Worm (Caenorhabditis elegans) whole organism, young adult: ENCODE data around the gene W07G4.1.

Source experiments
- B0019.2 ChIP-seq: fragments of 200-800 bp; sonication (Bioruptor generic); conservative IDR thresholded peaks from 2 replicates; pipeline ENCODE4 v1.3.6; 2022; ENCODE audit warnings: missing genetic modification reagents, missing genetic modification characterization, missing compliant biosample characterization
- B0035.1 ChIP-seq: sonication (generic microtip); optimal IDR thresholded peaks from 2 replicates; lab custom pipeline; 2016; ENCODE audit warnings: missing genetic modification characterization, mild to moderate bottlenecking, missing compliant biosample characterization, missing genotype, missing genetic modification reagents
- B0261.1 ChIP-seq: sonication (generic microtip); optimal IDR thresholded peaks from 2 replicates; lab custom pipeline; 2016; ENCODE audit warnings: mild to moderate bottlenecking, missing genetic modification characterization, moderate library complexity, missing compliant biosample characterization
- D2030.7 ChIP-seq: fragments of 200-800 bp; sonication (Bioruptor generic); IDR thresholded peaks from 2 replicates; pipeline ENCODE4 v1.3.6; 2022; ENCODE audit warnings: missing genetic modification reagents, missing genetic modification characterization, missing compliant biosample characterization
- F10E7.11 ChIP-seq: sonication (generic microtip); optimal IDR thresholded peaks from 2 replicates; lab custom pipeline; 2017; ENCODE audit warnings: mild to moderate bottlenecking, missing genetic modification characterization, moderate library complexity, missing compliant biosample characterization
- F23B12.7 ChIP-seq: sonication (generic microtip); optimal IDR thresholded peaks from 2 replicates; lab custom pipeline; 2017; ENCODE audit warnings: missing genetic modification characterization, mild to moderate bottlenecking, missing compliant biosample characterization, antibody characterized with exemption, moderate library complexity; ENCODE audit not compliant: insufficient read depth
- F33H1.4 ChIP-seq: fragments of 200-800 bp; sonication (Bioruptor generic); IDR thresholded peaks from 2 replicates; pipeline ENCODE4 v1.3.6; 2022; ENCODE audit warnings: missing genetic modification reagents, missing genetic modification characterization, missing compliant biosample characterization
- F39B2.1 ChIP-seq: fragments of 200-800 bp; sonication (Bioruptor generic); IDR thresholded peaks from 2 replicates; pipeline ENCODE4 v1.3.6; 2022; ENCODE audit warnings: missing genetic modification reagents, missing genetic modification characterization, missing compliant biosample characterization
- Y67H2A.10 ChIP-seq: fragments of 200-800 bp; sonication (Bioruptor generic); conservative IDR thresholded peaks from 2 replicates; pipeline ENCODE4 v1.3.6; 2022; ENCODE audit warnings: missing genetic modification reagents, missing genetic modification characterization, missing compliant biosample characterization
- Y79H2A.3 ChIP-seq: fragments of 200-800 bp; sonication (Bioruptor generic); conservative IDR thresholded peaks from 2 replicates; pipeline ENCODE4 v1.3.6; 2022; ENCODE audit warnings: missing genetic modification reagents, missing genetic modification characterization, missing compliant biosample characterization
- Y95B8A.8 ChIP-seq: fragments of 200-800 bp; sonication (Bioruptor generic); IDR thresholded peaks from 2 replicates; pipeline ENCODE4 v1.3.6; 2022; ENCODE audit warnings: missing genetic modification reagents, missing genetic modification characterization, missing compliant biosample characterization
- ZK185.1 ChIP-seq: sonication (generic microtip); optimal IDR thresholded peaks from 2 replicates; lab custom pipeline; 2016; ENCODE audit warnings: mild to moderate bottlenecking, missing genetic modification characterization, missing compliant biosample characterization; ENCODE audit not compliant: poor library complexity, severe bottlenecking
- akir-1 ChIP-seq: fragments of 200-800 bp; sonication (Bioruptor generic); optimal IDR thresholded peaks from 2 replicates; lab custom pipeline; 2018; ENCODE audit warnings: mild to moderate bottlenecking, missing genetic modification characterization, moderate library complexity, missing compliant biosample characterization
- atf-7 ChIP-seq: sonication (generic microtip); optimal IDR thresholded peaks from 2 replicates; lab custom pipeline; 2017; ENCODE audit warnings: mild to moderate bottlenecking, missing genetic modification characterization, missing compliant biosample characterization
- bed-1 ChIP-seq: fragments of 200-800 bp; sonication (Bioruptor generic); IDR thresholded peaks from 2 replicates; pipeline ENCODE4 v1.3.6; 2022; ENCODE audit warnings: missing genetic modification reagents, missing genetic modification characterization, missing compliant biosample characterization
- ccch-3 ChIP-seq: fragments of 200-800 bp; sonication (Bioruptor generic); optimal IDR thresholded peaks from 2 replicates; lab custom pipeline; 2018; ENCODE audit warnings: mild to moderate bottlenecking, missing genetic modification characterization, missing compliant biosample characterization
- cebp-1 ChIP-seq, 2 experiments: fragments of 200-800 bp in 1 of 2; sonication (Bioruptor generic) in 1 of 2; sonication (generic microtip) in 1 of 2; IDR thresholded peaks in 1 of 2; optimal IDR thresholded peaks in 1 of 2; 2 replicates each; pipeline versions ENCODE4 v1.3.6 to Lab custom; 2017 to 2022; ENCODE audit warnings: missing compliant biosample characterization in 2 of 2, missing genetic modification characterization in 2 of 2, mild to moderate bottlenecking in 1 of 2, missing genetic modification reagents in 1 of 2, moderate library complexity in 1 of 2
- ceh-100 ChIP-seq: fragments of 200-800 bp; sonication (Bioruptor generic); IDR thresholded peaks from 2 replicates; pipeline ENCODE4 v1.3.6; 2022; ENCODE audit warnings: missing genetic modification reagents, missing genetic modification characterization, missing compliant biosample characterization
- ceh-79 ChIP-seq: sonication (generic microtip); optimal IDR thresholded peaks from 2 replicates; lab custom pipeline; 2017; ENCODE audit warnings: mild to moderate bottlenecking, missing genetic modification characterization, missing compliant biosample characterization
- chd-7 ChIP-seq: sonication (generic microtip); optimal IDR thresholded peaks from 2 replicates; lab custom pipeline; 2016; ENCODE audit warnings: mild to moderate bottlenecking, missing genetic modification characterization, moderate library complexity, missing compliant biosample characterization
- egrh-3 ChIP-seq: fragments of 200-800 bp; sonication (Bioruptor generic); IDR thresholded peaks from 2 replicates; pipeline ENCODE4 v1.3.6; 2022; ENCODE audit warnings: missing genetic modification reagents, missing genetic modification characterization, missing compliant biosample characterization
- fkh-3 ChIP-seq: sonication (generic microtip); optimal IDR thresholded peaks from 2 replicates; lab custom pipeline; 2016; ENCODE audit warnings: mild to moderate bottlenecking, missing genetic modification characterization, missing compliant biosample characterization
- him-1 ChIP-seq: sonication (generic microtip); optimal IDR thresholded peaks from 2 replicates; lab custom pipeline; 2016; ENCODE audit warnings: missing genotype, missing genetic modification reagents, missing genetic modification characterization, missing compliant biosample characterization
- hlh-26 ChIP-seq: fragments of 200-800 bp; sonication (Bioruptor generic); conservative IDR thresholded peaks from 2 replicates; pipeline ENCODE4 v1.3.6; 2022; ENCODE audit warnings: missing genetic modification reagents, missing genetic modification characterization, missing compliant biosample characterization
- hmg-20 ChIP-seq: fragments of 200-800 bp; sonication (Bioruptor generic); IDR thresholded peaks from 2 replicates; pipeline ENCODE4 v1.3.6; 2022; ENCODE audit warnings: missing genetic modification reagents, missing genetic modification characterization, missing compliant biosample characterization
- lag-1 ChIP-seq: fragments of 200-800 bp; sonication (Bioruptor generic); IDR thresholded peaks from 2 replicates; pipeline ENCODE4 v1.3.6; 2022; ENCODE audit warnings: missing genetic modification reagents, missing genetic modification characterization, missing compliant biosample characterization
- lin-26 ChIP-seq: fragments of 200-800 bp; sonication (Bioruptor generic); IDR thresholded peaks from 2 replicates; pipeline ENCODE4 v1.3.6; 2022; ENCODE audit warnings: missing genetic modification reagents, missing genetic modification characterization, missing compliant biosample characterization
- lin-54 ChIP-seq: fragments of 200-800 bp; sonication (Bioruptor generic); optimal IDR thresholded peaks from 2 replicates; lab custom pipeline; 2018; ENCODE audit warnings: mild to moderate bottlenecking, missing genetic modification characterization, missing compliant biosample characterization
- lsl-1 ChIP-seq: fragments of 200-800 bp; sonication (Bioruptor generic); optimal IDR thresholded peaks from 2 replicates; lab custom pipeline; 2018; ENCODE audit warnings: mild to moderate bottlenecking, missing genetic modification characterization, moderate library complexity, missing compliant biosample characterization
- madf-10 ChIP-seq: sonication (generic microtip); optimal IDR thresholded peaks from 2 replicates; lab custom pipeline; 2016; ENCODE audit warnings: mild to moderate bottlenecking, missing genetic modification characterization, missing compliant biosample characterization
- mcd-1 ChIP-seq: fragments of 200-800 bp; sonication (Bioruptor generic); IDR thresholded peaks from 2 replicates; pipeline ENCODE4 v1.3.6; 2022; ENCODE audit warnings: missing genetic modification reagents, missing genetic modification characterization, missing compliant biosample characterization
- nhr-179 ChIP-seq: sonication (generic microtip); optimal IDR thresholded peaks from 2 replicates; lab custom pipeline; 2016; ENCODE audit warnings: mild to moderate bottlenecking, missing genetic modification characterization, missing compliant biosample characterization
- nhr-27 ChIP-seq: fragments of 200-800 bp; sonication (Bioruptor generic); optimal IDR thresholded peaks from 2 replicates; lab custom pipeline; 2018; ENCODE audit warnings: mild to moderate bottlenecking, missing genetic modification characterization, moderate library complexity, missing compliant biosample characterization
- nhr-80 ChIP-seq: sonication (generic microtip); optimal IDR thresholded peaks from 2 replicates; lab custom pipeline; 2016; ENCODE audit warnings: missing genetic modification characterization, missing compliant biosample characterization
- nhr-90 ChIP-seq: sonication (generic microtip); optimal IDR thresholded peaks from 2 replicates; lab custom pipeline; 2016; ENCODE audit warnings: missing genotype, mild to moderate bottlenecking, missing genetic modification characterization, missing compliant biosample characterization
- pha-4 ChIP-seq: fragments of 150-350 bp; sonication (generic microtip); optimal IDR thresholded peaks from 2 replicates; lab custom pipeline; 2014; ENCODE audit warnings: missing biosample characterization, missing genetic modification reagents, missing genetic modification characterization
- sdz-38 ChIP-seq: sonication (generic microtip); optimal IDR thresholded peaks from 2 replicates; lab custom pipeline; 2016; ENCODE audit warnings: missing genotype, missing genetic modification characterization, missing compliant biosample characterization
- sptf-2 ChIP-seq: fragments of 200-800 bp; sonication (Bioruptor generic); optimal IDR thresholded peaks from 2 replicates; lab custom pipeline; 2018; ENCODE audit warnings: mild to moderate bottlenecking, missing genetic modification characterization, missing compliant biosample characterization
- unc-130 ChIP-seq: sonication (generic microtip); optimal IDR thresholded peaks from 2 replicates; lab custom pipeline; 2016; ENCODE audit warnings: missing genetic modification reagents, missing genetic modification characterization, missing compliant biosample characterization
- unc-62 ChIP-seq: fragments of 150-350 bp; optimal IDR thresholded peaks from 2 replicates; lab custom pipeline; 2014; ENCODE audit warnings: missing biosample characterization, missing genetic modification reagents, missing genetic modification characterization
- xnd-1 ChIP-seq: sonication (generic microtip); optimal IDR thresholded peaks from 2 replicates; lab custom pipeline; 2016; ENCODE audit warnings: missing genotype, missing genetic modification reagents, missing genetic modification characterization, missing compliant biosample characterization
- ztf-18 ChIP-seq: sonication (generic microtip); optimal IDR thresholded peaks from 2 replicates; lab custom pipeline; 2016; ENCODE audit warnings: missing genotype, mild to moderate bottlenecking, missing genetic modification characterization, missing compliant biosample characterization
- ztf-3 ChIP-seq: fragments of 200-800 bp; sonication (Bioruptor generic); optimal IDR thresholded peaks from 2 replicates; lab custom pipeline; 2018; ENCODE audit warnings: mild to moderate bottlenecking, missing genetic modification characterization, missing compliant biosample characterization
- ztf-6 ChIP-seq: fragments of 200-800 bp; sonication (Bioruptor generic); IDR thresholded peaks from 2 replicates; pipeline ENCODE4 v1.3.6; 2022; ENCODE audit warnings: missing genetic modification reagents, missing genetic modification characterization, missing compliant biosample characterization

Gene W07G4.1

DNA sequence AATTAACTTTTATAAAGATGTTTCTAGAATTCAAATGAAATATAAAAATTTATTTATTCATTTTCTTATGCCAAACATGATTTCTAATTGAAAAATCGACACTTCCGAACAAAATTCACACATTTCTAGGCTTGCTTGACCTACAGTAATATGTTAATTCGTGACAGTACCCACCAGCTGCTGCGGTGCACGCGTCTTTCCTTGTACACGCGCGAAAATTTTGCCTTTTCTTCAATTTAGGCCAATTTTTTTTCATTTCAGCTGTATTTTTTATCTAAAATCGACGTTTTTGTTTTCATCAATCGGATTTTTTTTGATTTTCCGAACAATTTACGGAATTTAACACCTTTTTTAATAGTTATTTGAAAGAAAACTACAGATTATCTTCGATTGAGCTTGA, 33.3 kb upstream of the W07G4.1 start (continued):
- 0 out of 2 replicates have a peak, but pooled peaks have one; percentile 52 for TF ChIP-seq Y95B8A.8 (GFP tag; lab: Robert Waterston, UW)
- TF ChIP-seq F33H1.4 (GFP tag; lab: Robert Waterston, UW) = peak; percentile 92
- peak; percentile 12 for TF ChIP-seq unc-130
- peak; percentile 99 for TF ChIP-seq lsl-1 (GFP tag; lab: Kevin White, UChicago)
- TF ChIP-seq B0019.2 (GFP tag; lab: Robert Waterston, UW) = peak; percentile 66
- peak; percentile 92 for TF ChIP-seq D2030.7
- peak; percentile 63 for TF ChIP-seq him-1

DNA sequence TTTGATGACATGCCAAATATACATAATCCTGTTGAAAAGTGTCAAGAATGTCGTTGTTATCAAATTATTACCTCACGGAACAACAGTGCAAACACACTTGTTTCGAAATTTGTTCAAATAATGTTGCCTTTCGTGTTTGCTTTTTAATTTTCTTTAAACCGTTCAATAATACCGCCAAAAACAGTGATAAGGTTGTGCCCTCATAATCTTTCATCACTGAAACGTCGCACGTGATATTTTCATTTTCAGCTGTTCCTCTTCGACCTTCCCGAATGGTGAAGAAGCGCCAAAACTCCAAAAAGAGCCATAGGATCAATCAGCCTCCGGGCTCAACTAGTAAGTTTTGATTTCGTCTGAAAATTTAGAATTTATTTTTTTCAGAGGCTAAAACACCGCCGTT, 31.3 kb upstream of the W07G4.1 start, which contains the start of gene inft-2:
inft-2 (plus strand) TSS at position 248 of the 400 bp plus-strand sequence.
- TF ChIP-seq ztf-6 (GFP tag; lab: Robert Waterston, UW) (no peak), bed-1 (GFP tag; lab: Robert Waterston, UW) (no peak), egrh-3 (GFP tag; lab: Robert Waterston, UW) (no peak), ccch-3 (GFP tag; lab: Kevin White, UChicago) (no peak), nhr-80 (tag; lab: Kevin White, UChicago) (peak; percentile 71), unc-62 (GFP tag; lab: Kevin White, UChicago) (peak; percentile 40), ztf-18 (tag; lab: Kevin White, UChicago) (no peak), sptf-2 (GFP tag; lab: Kevin White, UChicago) (no peak), cebp-1 (GFP tag; IDR thresholded peaks at IDR 0.05; lab: Robert Waterston, UW) (peak; percentile 65; the same call in 1 of the 2 replicates), cebp-1 (tag; optimal IDR thresholded peaks at IDR 0.05; lab: Kevin White, UChicago) (no peak), nhr-90 (no peak), lin-54 (GFP tag; lab: Kevin White, UChicago) (no peak)

DNA sequence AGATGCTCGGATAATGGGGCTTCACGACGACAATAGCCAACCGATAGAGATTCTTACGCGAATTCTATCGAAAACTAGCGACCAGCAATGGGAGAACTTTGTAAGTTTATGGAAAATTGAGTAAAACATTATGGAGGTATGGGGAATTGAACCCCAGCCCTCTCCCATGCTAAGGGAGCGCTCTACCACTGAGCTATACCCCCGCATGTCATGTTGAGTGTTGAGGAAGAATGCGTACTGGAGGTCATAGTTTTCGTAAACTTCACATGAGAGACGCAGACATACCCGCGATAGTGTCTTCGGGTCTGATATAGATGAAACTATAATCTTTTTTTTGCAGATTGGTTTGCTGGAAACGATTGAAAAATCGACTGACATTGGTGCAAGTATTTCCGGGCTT, 29.9 kb upstream of the W07G4.1 start:
- TF ChIP-seq atf-7 (tag; lab: Kevin White, UChicago) (peak; percentile 69), akir-1 (no peak), him-1 (peak; percentile 39), B0261.1 (tag; lab: Kevin White, UChicago) (peak; percentile 87), Y67H2A.10 (GFP tag; lab: Robert Waterston, UW) (no peak), nhr-90 (peak; percentile 76), ztf-3 (peak; percentile 45), lin-26 (GFP tag; lab: Robert Waterston, UW) (peak; percentile 87), fkh-3 (tag; lab: Kevin White, UChicago) (peak; percentile 71), mcd-1 (GFP tag; lab: Robert Waterston, UW) (peak; percentile 59), xnd-1 (no peak), unc-130 (peak; percentile 27), madf-10 (peak; percentile 58), F39B2.1 (no peak), nhr-179 (tag; lab: Kevin White, UChicago) (peak; percentile 0), lag-1 (no peak), ceh-79 (no peak), pha-4 (tag; lab: Kevin White, UChicago) (no peak), hmg-20 (GFP tag; lab: Robert Waterston, UW) (no peak; the same call in 1 of the 2 replicates), ZK185.1 (tag; lab: Kevin White, UChicago) (peak; percentile 80), ceh-100 (peak; percentile 68), F33H1.4 (GFP tag; lab: Robert Waterston, UW) (no peak), hlh-26 (GFP tag; lab: Robert Waterston, UW) (no peak), sdz-38 (tag; lab: Kevin White, UChicago) (no peak), ccch-3 (GFP tag; lab: Kevin White, UChicago) (no peak), F10E7.11 (tag; lab: Kevin White, UChicago) (no peak), nhr-27 (tag; lab: Kevin White, UChicago) (no peak), B0035.1 (tag; lab: Kevin White, UChicago) (peak; percentile 17), Y79H2A.3 (GFP tag; lab: Robert Waterston, UW) (no peak), chd-7 (peak; percentile 79), F23B12.7 (tag; lab: Kevin White, UChicago) (peak; percentile 76), D2030.7 (peak; percentile 39; the same call in 1 of the 2 replicates)
